Fruit fly (Drosophila melanogaster) whole organism, embryonic: ENCODE results near the gene CG32985.
A peak's percentile ranks its signal among the peaks of the same experiment; 100 is the strongest.

ENCODE experiments used
- Atf-2 ChIP-seq: fragments of 200-800 bp; sonication (Bioruptor generic); optimal IDR thresholded peaks from 2 replicates; lab custom pipeline; 2016; ENCODE audit warnings: missing biosample characterization, missing genetic modification characterization
- CG11093 ChIP-seq: fragments of 200-800 bp; sonication (Bioruptor generic); IDR thresholded peaks from 3 replicates; pipeline ENCODE4 v1.3.6; 2022; ENCODE audit warnings: missing biosample characterization, missing genetic modification characterization
- CG13296 ChIP-seq: fragments of 200-800 bp; sonication (Bioruptor generic); optimal IDR thresholded peaks from 3 replicates; lab custom pipeline; 2018; ENCODE audit warnings: missing biosample characterization, mild to moderate bottlenecking, missing genetic modification characterization
- CG14667 ChIP-seq: fragments of 200-800 bp; sonication (Bioruptor generic); IDR thresholded peaks from 2 replicates; pipeline ENCODE4 v1.3.6; 2022; ENCODE audit warnings: missing biosample characterization, missing genetic modification characterization
- CG1529 ChIP-seq: fragments of 200-800 bp; sonication (Bioruptor generic); optimal IDR thresholded peaks from 3 replicates; lab custom pipeline; 2018; ENCODE audit warnings: missing biosample characterization, missing genetic modification characterization
- CG15514 ChIP-seq: fragments of 200-800 bp; sonication (Bioruptor generic); optimal IDR thresholded peaks from 3 replicates; lab custom pipeline; 2017; ENCODE audit warnings: missing biosample characterization, missing genetic modification characterization, mild to moderate bottlenecking, moderate library complexity, missing genetic modification reagents
- CG1602 ChIP-seq: fragments of 200-800 bp; sonication (Bioruptor generic); optimal IDR thresholded peaks from 3 replicates; lab custom pipeline; 2016; ENCODE audit warnings: missing biosample characterization, missing genetic modification characterization
- CG17328 ChIP-seq: fragments of 200-800 bp; sonication (Bioruptor generic); IDR thresholded peaks from 2 replicates; pipeline ENCODE4 v1.3.6; 2022; ENCODE audit warnings: missing biosample characterization, missing genetic modification characterization
- CG17361 ChIP-seq: fragments of 200-800 bp; sonication (Bioruptor generic); IDR thresholded peaks from 3 replicates; pipeline ENCODE4 v1.3.6; 2022; ENCODE audit warnings: missing biosample characterization, missing genetic modification characterization
- CG17385 ChIP-seq: fragments of 200-800 bp; sonication (Bioruptor generic); optimal IDR thresholded peaks from 3 replicates; lab custom pipeline; 2018; ENCODE audit warnings: missing biosample characterization, mild to moderate bottlenecking, missing genetic modification characterization
- CG2120 ChIP-seq: fragments of 200-800 bp; sonication (Bioruptor generic); optimal IDR thresholded peaks from 3 replicates; lab custom pipeline; 2016; ENCODE audit warnings: missing biosample characterization, missing genetic modification characterization
- CG2712 ChIP-seq: fragments of 200-800 bp; optimal IDR thresholded peaks from 3 replicates; lab custom pipeline; 2019; ENCODE audit warnings: missing biosample characterization, mild to moderate bottlenecking, missing genetic modification characterization, moderate library complexity
- CG2889 ChIP-seq: fragments of 200-800 bp; sonication (Bioruptor generic); IDR thresholded peaks from 3 replicates; pipeline ENCODE4 v1.3.6; 2022; ENCODE audit warnings: missing biosample characterization, missing genetic modification characterization
- CG30403 ChIP-seq: fragments of 200-800 bp; sonication (Bioruptor generic); optimal IDR thresholded peaks from 3 replicates; lab custom pipeline; 2016; ENCODE audit warnings: missing biosample characterization, missing genetic modification characterization
- CG30431 ChIP-seq: fragments of 200-800 bp; sonication (Bioruptor generic); optimal IDR thresholded peaks from 2 replicates; lab custom pipeline; 2017; ENCODE audit warnings: missing biosample characterization, missing genetic modification characterization
- CG31441 ChIP-seq: fragments of 200-800 bp; sonication (Bioruptor generic); IDR thresholded peaks from 2 replicates; pipeline ENCODE4 v1.3.6; 2022; ENCODE audit warnings: missing biosample characterization, missing genetic modification characterization
- CG3163 ChIP-seq: fragments of 200-800 bp; sonication (Bioruptor generic); optimal IDR thresholded peaks from 3 replicates; lab custom pipeline; 2016; ENCODE audit warnings: missing biosample characterization, missing genetic modification characterization
- CG32767 ChIP-seq: fragments of 200-800 bp; sonication (Bioruptor generic); IDR thresholded peaks from 2 replicates; pipeline ENCODE4 v1.3.6; 2022; ENCODE audit warnings: missing biosample characterization, missing genetic modification characterization
- CG33557 ChIP-seq: fragments of 200-800 bp; sonication (Bioruptor generic); optimal IDR thresholded peaks from 2 replicates; lab custom pipeline; 2019; ENCODE audit warnings: missing biosample characterization, mild to moderate bottlenecking, missing genetic modification characterization, moderate library complexity
- CG3995 ChIP-seq: fragments of 200-800 bp; sonication (Bioruptor generic); optimal IDR thresholded peaks from 3 replicates; lab custom pipeline; 2016; ENCODE audit warnings: missing biosample characterization, missing genetic modification characterization
- CG6683 ChIP-seq: fragments of 200-800 bp; sonication (Bioruptor generic); optimal IDR thresholded peaks from 2 replicates; lab custom pipeline; 2017; ENCODE audit warnings: missing biosample characterization, mild to moderate bottlenecking, missing genetic modification characterization, missing genetic modification reagents
- CG7372 ChIP-seq: fragments of 200-800 bp; sonication (Bioruptor generic); IDR thresholded peaks from 2 replicates; pipeline ENCODE4 v1.3.6; 2022; ENCODE audit warnings: missing biosample characterization, missing genetic modification characterization
- CG7745 ChIP-seq: fragments of 200-800 bp; sonication (Bioruptor generic); optimal IDR thresholded peaks from 2 replicates; lab custom pipeline; 2018; ENCODE audit warnings: missing biosample characterization, mild to moderate bottlenecking, missing genetic modification characterization, moderate library complexity
- CG8290 ChIP-seq, 3 experiments: fragments of 200-800 bp; sonication (Bioruptor generic); optimal IDR thresholded peaks; 2 replicates each; lab custom pipeline; 2016 to 2019; ENCODE audit warnings: missing biosample characterization in 3 of 3, missing genetic modification characterization in 3 of 3, mild to moderate bottlenecking in 2 of 3, moderate library complexity in 1 of 3
- CG9727 ChIP-seq: fragments of 200-800 bp; sonication (Bioruptor generic); optimal IDR thresholded peaks from 3 replicates; lab custom pipeline; 2017; ENCODE audit warnings: missing biosample characterization, mild to moderate bottlenecking, missing genetic modification characterization
- CTCF ChIP-seq: fragments of 200-800 bp; sonication (Bioruptor generic); optimal IDR thresholded peaks from 2 replicates; lab custom pipeline; 2017; ENCODE audit warnings: missing biosample characterization, mild to moderate bottlenecking, missing genetic modification characterization, moderate library complexity
- Fer1 ChIP-seq: fragments of 200-800 bp; sonication (Bioruptor generic); optimal IDR thresholded peaks from 2 replicates; lab custom pipeline; 2017; ENCODE audit warnings: missing biosample characterization, mild to moderate bottlenecking, missing genetic modification characterization
- Fer3 ChIP-seq: fragments of 200-800 bp; sonication (Bioruptor generic); optimal IDR thresholded peaks from 2 replicates; lab custom pipeline; 2018; ENCODE audit warnings: missing biosample characterization, mild to moderate bottlenecking, missing genetic modification characterization, moderate library complexity
- H15 ChIP-seq: fragments of 200-800 bp; sonication (Bioruptor generic); IDR thresholded peaks from 3 replicates; pipeline ENCODE4 v1.3.6; 2022; ENCODE audit warnings: missing biosample characterization, missing genetic modification characterization
- HLH54F ChIP-seq: fragments of 200-800 bp; sonication (Bioruptor generic); optimal IDR thresholded peaks from 3 replicates; lab custom pipeline; 2016; ENCODE audit warnings: missing biosample characterization, missing genetic modification characterization
- Hand ChIP-seq: fragments of 200-800 bp; sonication (Bioruptor generic); optimal IDR thresholded peaks from 2 replicates; lab custom pipeline; 2017; ENCODE audit warnings: mild to moderate bottlenecking, missing biosample characterization, missing genetic modification reagents, missing genetic modification characterization
- Hmr ChIP-seq: fragments of 200-800 bp; sonication (Bioruptor generic); optimal IDR thresholded peaks from 3 replicates; lab custom pipeline; 2017; ENCODE audit warnings: mild to moderate bottlenecking, missing biosample characterization, missing genetic modification reagents, missing genetic modification characterization
- MTF-1 ChIP-seq: fragments of 200-800 bp; sonication (Bioruptor generic); optimal IDR thresholded peaks from 2 replicates; lab custom pipeline; 2018; ENCODE audit warnings: missing biosample characterization, mild to moderate bottlenecking, missing genetic modification characterization, borderline replicate concordance
- Mes4 ChIP-seq: fragments of 200-800 bp; sonication (Bioruptor generic); optimal IDR thresholded peaks from 2 replicates; lab custom pipeline; 2016; ENCODE audit warnings: missing biosample characterization, missing genetic modification characterization
- Myb ChIP-seq: fragments of 200-800 bp; sonication (Bioruptor generic); optimal IDR thresholded peaks from 2 replicates; lab custom pipeline; 2016; ENCODE audit warnings: missing biosample characterization, missing genetic modification characterization
- Nf-YB ChIP-seq: fragments of 200-800 bp; sonication (Bioruptor generic); optimal IDR thresholded peaks from 3 replicates; lab custom pipeline; 2019; ENCODE audit warnings: missing biosample characterization, mild to moderate bottlenecking, missing genetic modification characterization, moderate library complexity
- Nf-YC ChIP-seq: fragments of 200-800 bp; optimal IDR thresholded peaks from 3 replicates; lab custom pipeline; 2019; ENCODE audit warnings: missing biosample characterization, mild to moderate bottlenecking, missing genetic modification characterization, moderate library complexity
- YL-1 ChIP-seq: fragments of 200-800 bp; sonication (Bioruptor generic); optimal IDR thresholded peaks from 3 replicates; lab custom pipeline; 2017; ENCODE audit warnings: missing biosample characterization, mild to moderate bottlenecking, missing genetic modification characterization
- ato ChIP-seq: fragments of 200-800 bp; sonication (Bioruptor generic); IDR thresholded peaks from 2 replicates; pipeline ENCODE4 v1.3.6; 2022; ENCODE audit warnings: missing biosample characterization, missing genetic modification characterization; ENCODE audit not compliant: partially characterized antibody
- cas ChIP-seq: fragments of 200-800 bp; sonication (Bioruptor generic); IDR thresholded peaks from 2 replicates; pipeline ENCODE4 v1.3.6; 2022; ENCODE audit warnings: missing biosample characterization, missing genetic modification characterization
- chm ChIP-seq: fragments of 200-800 bp; sonication (Bioruptor generic); IDR thresholded peaks from 2 replicates; pipeline ENCODE4 v1.3.6; 2022; ENCODE audit warnings: missing biosample characterization, missing genetic modification characterization
- ftz-f1 ChIP-seq: fragments of 200-800 bp; sonication (Bioruptor generic); optimal IDR thresholded peaks from 2 replicates; lab custom pipeline; 2016; ENCODE audit warnings: missing biosample characterization, missing genetic modification characterization
- fu2 ChIP-seq: fragments of 200-800 bp; sonication (Bioruptor generic); optimal IDR thresholded peaks from 2 replicates; lab custom pipeline; 2016; ENCODE audit warnings: missing biosample characterization, missing genetic modification characterization
- grn ChIP-seq: fragments of 200-800 bp; sonication (Bioruptor generic); optimal IDR thresholded peaks from 3 replicates; lab custom pipeline; 2017; ENCODE audit warnings: missing biosample characterization, missing genetic modification characterization
- gro ChIP-seq: fragments of 200-800 bp; sonication (Bioruptor generic); optimal IDR thresholded peaks from 2 replicates; lab custom pipeline; 2016; ENCODE audit warnings: missing biosample characterization, missing genetic modification characterization
- hth ChIP-seq: fragments of >200 bp; optimal IDR thresholded peaks from 2 replicates; lab custom pipeline; 2017; ENCODE audit warnings: inconsistent platforms
- jigr1 ChIP-seq: fragments of 200-800 bp; sonication (Bioruptor generic); IDR thresholded peaks from 3 replicates; pipeline ENCODE4 v1.3.6; 2022; ENCODE audit warnings: missing biosample characterization, missing genetic modification characterization
- kah ChIP-seq: fragments of 200-800 bp; sonication (Bioruptor generic); optimal IDR thresholded peaks from 2 replicates; lab custom pipeline; 2018; ENCODE audit warnings: missing biosample characterization, mild to moderate bottlenecking, missing genetic modification characterization
- kay ChIP-seq: fragments of 200-800 bp; sonication (Bioruptor generic); optimal IDR thresholded peaks from 2 replicates; lab custom pipeline; 2016; ENCODE audit warnings: missing biosample characterization, missing genetic modification characterization
- ranshi ChIP-seq: fragments of 200-800 bp; sonication (Bioruptor generic); IDR thresholded peaks from 2 replicates; pipeline ENCODE4 v1.3.6; 2022; ENCODE audit warnings: missing biosample characterization, missing genetic modification characterization
- row ChIP-seq: fragments of 200-800 bp; sonication (Bioruptor generic); IDR thresholded peaks from 3 replicates; pipeline ENCODE4 v1.3.6; 2022; ENCODE audit warnings: missing biosample characterization, missing genetic modification characterization
- sens ChIP-seq: fragments of 200-800 bp; sonication (Bioruptor generic); peaks from one replicate; lab custom pipeline; 2016; ENCODE audit warnings: missing biosample characterization, missing genetic modification characterization

CG32985 gene

dm6 chr2L:8997285-8997684, 35.0 kb downstream of the CG32985 start, which contains the start of the genes alien and CG18661 (continued):
- TF ChIP-seq CG2712 = peak; percentile 70
- peak; percentile 34 for TF ChIP-seq CG17385 (GFP tag; lab: Kevin White, UChicago)
- peak; percentile 73 for TF ChIP-seq CG17361 (GFP tag; lab: Robert Waterston, UW)
- TF ChIP-seq CG7745 (tag; lab: Kevin White, UChicago) = no peak
- peak; percentile 69 for TF ChIP-seq grn
- TF ChIP-seq hth = no peak
- TF ChIP-seq Nf-YB (GFP tag; lab: Kevin White, UChicago) = peak; percentile 12
- TF ChIP-seq CG3995 (GFP tag; lab: Kevin White, UChicago) = peak; percentile 98
- peak; percentile 86 for TF ChIP-seq fu2 (GFP tag; lab: Kevin White, UChicago)
- TF ChIP-seq jigr1 (GFP tag; lab: Robert Waterston, UW) = peak; percentile 97
- peak; percentile 87 for TF ChIP-seq CG30403
- peak; percentile 54 for TF ChIP-seq Fer1 (GFP tag; lab: Kevin White, UChicago)
- peak; percentile 85; the same call in 2 of the 3 replicates for TF ChIP-seq H15 (GFP tag; lab: Robert Waterston, UW)
- TF ChIP-seq gro = peak; percentile 65
- peak; percentile 89 for TF ChIP-seq CG8290 (GFP tag; optimal IDR thresholded peaks at IDR 0.05; lab: Kevin White, UChicago)
- peak in 1 of 2 experiments; percentile 90 for TF ChIP-seq CG8290 (tag; optimal IDR thresholded peaks at IDR 0.05; lab: Kevin White, UChicago)
- TF ChIP-seq CG33557 (GFP tag; lab: Kevin White, UChicago) = peak; percentile 27
- peak; percentile 0 for TF ChIP-seq CG13296 (GFP tag; lab: Kevin White, UChicago)
- TF ChIP-seq CG9727 (GFP tag; lab: Kevin White, UChicago) = peak; percentile 58
- TF ChIP-seq CTCF (GFP tag; lab: Kevin White, UChicago) = peak; percentile 44
- TF ChIP-seq ftz-f1 (GFP tag; lab: Kevin White, UChicago) = peak; percentile 14
- TF ChIP-seq CG32767 = peak; percentile 82
- TF ChIP-seq YL-1 = peak; percentile 52
- TF ChIP-seq CG1529 (GFP tag; lab: Kevin White, UChicago) = no peak
- TF ChIP-seq Myb (GFP tag; lab: Kevin White, UChicago) = peak; percentile 99
- TF ChIP-seq Nf-YC = peak; percentile 45
- peak; percentile 36; the same call in 1 of the 2 replicates for TF ChIP-seq ato
- TF ChIP-seq Atf-2 (GFP tag; lab: Kevin White, UChicago) = peak; percentile 95
- no peak for TF ChIP-seq CG6683 (GFP tag; lab: Kevin White, UChicago)
- peak; percentile 98 for TF ChIP-seq sens
- TF ChIP-seq CG14667 (GFP tag; lab: Robert Waterston, UW) = peak; percentile 80
- TF ChIP-seq CG1602 = peak; percentile 76
- peak; percentile 50 for TF ChIP-seq Fer3 (tag; lab: Kevin White, UChicago)
- TF ChIP-seq kah = no peak
- TF ChIP-seq CG3163 (GFP tag; lab: Kevin White, UChicago) = peak; percentile 55
- TF ChIP-seq CG30431 (GFP tag; lab: Kevin White, UChicago) = peak; percentile 48
- TF ChIP-seq CG31441 (GFP tag; lab: Robert Waterston, UW) = peak; percentile 88
- peak; percentile 29 for TF ChIP-seq Mes4 (GFP tag; lab: Kevin White, UChicago)
- TF ChIP-seq HLH54F = peak; percentile 82
- TF ChIP-seq Hmr = peak; percentile 83
- TF ChIP-seq MTF-1 (GFP tag; lab: Kevin White, UChicago) = no peak
- TF ChIP-seq kay (GFP tag; lab: Kevin White, UChicago) = peak; percentile 96
- peak; percentile 90 for TF ChIP-seq CG2120 (GFP tag; lab: Kevin White, UChicago)
- TF ChIP-seq CG7372 (GFP tag; lab: Robert Waterston, UW) = peak; percentile 96
- TF ChIP-seq CG15514 = peak; percentile 65
- peak; percentile 96 for TF ChIP-seq cas
- peak; percentile 81 for TF ChIP-seq CG2889 (GFP tag; lab: Robert Waterston, UW)
- no peak for TF ChIP-seq Hand (GFP tag; lab: Kevin White, UChicago)
- TF ChIP-seq row = peak; percentile 97
- TF ChIP-seq chm = peak; percentile 89
- TF ChIP-seq CG11093 (GFP tag; lab: Robert Waterston, UW) = peak; percentile 72; the same call in 1 of the 3 replicates
- peak; percentile 66; the same call in 1 of the 2 replicates for TF ChIP-seq CG17328 (GFP tag; lab: Robert Waterston, UW)
- peak; percentile 98 for TF ChIP-seq ranshi (GFP tag; lab: Robert Waterston, UW)
